Worm (Caenorhabditis elegans) whole organism, young adult: ENCODE results near the gene C47D12.5.

Experiments used
- F49E8.2 ChIP-seq: sonication (generic microtip); optimal IDR thresholded peaks from 3 replicates; lab custom pipeline; 2017; ENCODE audit warnings: missing genetic modification characterization, mild to moderate bottlenecking, missing compliant biosample characterization, antibody characterized with exemption, moderate library complexity; ENCODE audit not compliant: insufficient read depth
- Y79H2A.3 ChIP-seq: fragments of 200-800 bp; sonication (Bioruptor generic); conservative IDR thresholded peaks from 2 replicates; pipeline ENCODE4 v1.3.6; 2022; ENCODE audit warnings: missing genetic modification reagents, missing genetic modification characterization, missing compliant biosample characterization
- lir-1 ChIP-seq: fragments of 200-800 bp; sonication (Bioruptor generic); conservative IDR thresholded peaks from 2 replicates; pipeline ENCODE4 v1.3.6; 2022; ENCODE audit warnings: missing genetic modification reagents, missing genetic modification characterization, missing compliant biosample characterization
- sptf-2 ChIP-seq: fragments of 200-800 bp; sonication (Bioruptor generic); optimal IDR thresholded peaks from 2 replicates; lab custom pipeline; 2018; ENCODE audit warnings: mild to moderate bottlenecking, missing genetic modification characterization, missing compliant biosample characterization

- TF ChIP-seq Y79H2A.3 (GFP tag; lab: Robert Waterston, UW): no peak
- TF ChIP-seq F49E8.2 (tag; lab: Kevin White, UChicago): no peak
- TF ChIP-seq lir-1: no peak
- TF ChIP-seq sptf-2: no peak
Observed at ce11 chrII:11732513-11732912, 47.4 kb upstream of the C47D12.5 start, which contains the start of gene F13D12.8.
